Fruit fly (Drosophila melanogaster): Measurements from ENCODE around the gene Gal.

The Gal gene

DNA sequence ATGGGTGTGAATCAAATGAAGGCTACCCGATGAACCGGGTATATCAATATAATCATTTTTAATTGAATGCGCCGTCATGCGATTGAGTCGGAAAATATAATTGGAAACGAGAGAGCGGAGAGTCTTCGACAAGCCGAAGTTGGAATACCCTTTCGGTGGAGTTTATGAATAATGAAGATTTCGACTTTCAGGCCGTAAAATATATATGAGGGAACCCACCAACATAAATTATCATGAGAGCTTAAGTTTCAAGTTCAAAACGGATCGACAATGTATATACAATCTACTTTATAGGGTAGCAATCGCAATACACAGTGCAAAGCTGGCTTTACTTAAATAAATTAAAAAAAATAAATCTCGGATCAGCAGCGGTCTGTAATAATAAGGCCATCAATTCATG, 25.2 kb upstream of the Gal start (continued):
- TF ChIP-seq Gug (GFP tag; IDR thresholded peaks at IDR 0.05) (peak; percentile 13; the same call in 1 of the 2 replicates), Eip78C (GFP tag) (peak; percentile 86), Smox (GFP tag; optimal IDR thresholded peaks at IDR 0.05) (no peak), OdsH (GFP tag; optimal IDR thresholded peaks at IDR 0.05) (no peak), CG32006 (GFP tag; optimal IDR thresholded peaks at IDR 0.05) (peak; percentile 49), CG7368 (GFP tag; optimal IDR thresholded peaks at IDR 0.05) (no peak), CG15336 (GFP tag; IDR thresholded peaks at IDR 0.05) (peak; percentile 49), Hr38 (GFP tag; optimal IDR thresholded peaks at IDR 0.05) (no peak), dac (GFP tag; optimal IDR thresholded peaks at IDR 0.05) (no peak), topi (GFP tag; optimal IDR thresholded peaks at IDR 0.05) (peak; percentile 35), Lpt (GFP tag; optimal IDR thresholded peaks at IDR 0.05) (no peak), achi (GFP tag; optimal IDR thresholded peaks at IDR 0.05) (peak; percentile 27), salr (GFP tag; optimal IDR thresholded peaks at IDR 0.05) (no peak), CG3919 (GFP tag; optimal IDR thresholded peaks at IDR 0.05) (no peak), fd85E (GFP tag; optimal IDR thresholded peaks at IDR 0.05) (no peak), CG4318 (GFP tag; optimal IDR thresholded peaks at IDR 0.05) (no peak), Eip75B (GFP tag; optimal IDR thresholded peaks at IDR 0.05) (peak; percentile 48), CG16779 (tag; optimal IDR thresholded peaks at IDR 0.05) (no peak), Blimp-1 (GFP tag; optimal IDR thresholded peaks at IDR 0.05) (no peak), pdm3 (GFP tag; optimal IDR thresholded peaks at IDR 0.05) (peak; percentile 36), CG6808 (GFP tag; optimal IDR thresholded peaks at IDR 0.05) (peak; percentile 50), vri (GFP tag; optimal IDR thresholded peaks at IDR 0.05) (no peak), CG8319 (GFP tag; optimal IDR thresholded peaks at IDR 0.05) (no peak), CG10631 (GFP tag; optimal IDR thresholded peaks at IDR 0.05) (no peak), fkh (GFP tag; optimal IDR thresholded peaks at IDR 0.05) (no peak), Hr4 (GFP tag; optimal IDR thresholded peaks at IDR 0.05) (no peak), fd59A (GFP tag; optimal IDR thresholded peaks at IDR 0.05) (peak; percentile 10), CG1621 (tag; optimal IDR thresholded peaks at IDR 0.05) (peak; percentile 20), CG10669 (GFP tag; optimal IDR thresholded peaks at IDR 0.05) (no peak), spab (GFP tag; optimal IDR thresholded peaks at IDR 0.05) (peak; percentile 49), acj6 (GFP tag; optimal IDR thresholded peaks at IDR 0.05) (peak; percentile 12), CG8632 (GFP tag; optimal IDR thresholded peaks at IDR 0.05) (peak; percentile 12), eg (GFP tag; IDR thresholded peaks at IDR 0.05) (peak; percentile 59; the same call in 2 of the 3 replicates), CG11294 (GFP tag; IDR thresholded peaks at IDR 0.05) (0 out of 2 replicates have a peak, but pooled peaks have one; percentile 7), dsx (GFP tag; optimal IDR thresholded peaks at IDR 0.05; ENCODE audit: poor library complexity, severe bottlenecking) (no peak), CG11762 (GFP tag; optimal IDR thresholded peaks at IDR 0.05; ENCODE audit: insufficient read depth) (no peak), Met (GFP tag; optimal IDR thresholded peaks at IDR 0.05) (no peak), cyc (GFP tag; optimal IDR thresholded peaks at IDR 0.05) (no peak), Eip93F (GFP tag; optimal IDR thresholded peaks at IDR 0.05) (no peak)

DNA sequence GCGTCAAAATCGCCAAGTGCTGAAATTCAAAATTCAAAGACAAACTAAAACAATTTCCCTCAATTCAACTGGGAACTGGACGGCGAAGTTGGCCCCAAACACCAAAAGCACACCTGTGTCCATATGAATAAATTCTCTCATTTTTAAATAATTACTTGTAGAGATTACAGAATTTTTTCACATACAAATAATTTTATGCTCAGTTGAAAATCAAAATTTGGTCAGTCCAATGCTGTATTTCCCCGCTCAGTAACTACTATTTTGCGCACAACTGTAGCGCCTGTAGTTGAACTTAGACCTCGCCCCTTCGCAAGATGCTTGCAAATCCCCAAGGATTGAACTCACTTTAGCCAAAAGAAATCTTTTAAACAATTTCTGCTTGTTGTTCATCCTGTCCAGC, 22.1 kb upstream of the Gal start:
- peak; percentile 24 for TF ChIP-seq acj6 (GFP tag; optimal IDR thresholded peaks at IDR 0.05)
- no peak for TF ChIP-seq ss (GFP tag; optimal IDR thresholded peaks at IDR 0.05)
- no peak for TF ChIP-seq net (GFP tag; optimal IDR thresholded peaks at IDR 0.05)
- peak; percentile 44; the same call in 2 of the 3 replicates for TF ChIP-seq CG8119 (GFP tag; IDR thresholded peaks at IDR 0.05)
- no peak for TF ChIP-seq Smox (GFP tag; optimal IDR thresholded peaks at IDR 0.05)
- no peak for TF ChIP-seq spab (GFP tag; optimal IDR thresholded peaks at IDR 0.05)
- peak; percentile 2 for TF ChIP-seq pdm3 (GFP tag; optimal IDR thresholded peaks at IDR 0.05)
- TF ChIP-seq Sox14 (GFP tag; optimal IDR thresholded peaks at IDR 0.05): no peak
- TF ChIP-seq CG32006 (GFP tag; optimal IDR thresholded peaks at IDR 0.05): peak; percentile 37
- TF ChIP-seq CG6276 (GFP tag; optimal IDR thresholded peaks at IDR 0.05): no peak
- TF ChIP-seq dsx (GFP tag; optimal IDR thresholded peaks at IDR 0.05; ENCODE audit: poor library complexity, severe bottlenecking): no peak
- no peak for TF ChIP-seq Sox15 (GFP tag; optimal IDR thresholded peaks at IDR 0.05)
- TF ChIP-seq fkh (GFP tag; optimal IDR thresholded peaks at IDR 0.05): no peak
- no peak for TF ChIP-seq CG9139 (GFP tag; optimal IDR thresholded peaks at IDR 0.05)
- TF ChIP-seq Lpt (GFP tag; optimal IDR thresholded peaks at IDR 0.05): no peak
- TF ChIP-seq CG3032 (tag; optimal IDR thresholded peaks at IDR 0.05): no peak
- TF ChIP-seq Hr39 (GFP tag; optimal IDR thresholded peaks at IDR 0.05): peak; percentile 15
- TF ChIP-seq Hr4 (GFP tag; optimal IDR thresholded peaks at IDR 0.05): peak; percentile 34
- no peak for TF ChIP-seq Eip93F (GFP tag; optimal IDR thresholded peaks at IDR 0.05)
- TF ChIP-seq CG11762 (GFP tag; optimal IDR thresholded peaks at IDR 0.05; ENCODE audit: insufficient read depth): no peak
- TF ChIP-seq CG11902 (GFP tag; optimal IDR thresholded peaks at IDR 0.05): no peak
- TF ChIP-seq Eip78C (GFP tag): peak; percentile 47
- TF ChIP-seq CG6792 (GFP tag; optimal IDR thresholded peaks at IDR 0.05): no peak
- TF ChIP-seq Met (GFP tag; optimal IDR thresholded peaks at IDR 0.05): no peak
- peak; percentile 44; the same call in 1 of the 2 replicates for TF ChIP-seq CG15336 (GFP tag; IDR thresholded peaks at IDR 0.05)
- TF ChIP-seq CG16779 (tag; optimal IDR thresholded peaks at IDR 0.05): no peak
